Worm (Caenorhabditis elegans): ENCODE measurements around the gene fubl-3.

ce11 chrX:17419813-17420584 is 14.2 kb upstream of the fubl-3 start:
- TF ChIP-seq blmp-1 (tag; optimal IDR thresholded peaks at IDR 0.05): no peak
- no peak for TF ChIP-seq lsy-2 (tag; optimal IDR thresholded peaks at IDR 0.05)
- no peak for TF ChIP-seq bed-3 (GFP tag; optimal IDR thresholded peaks at IDR 0.05)
- no peak for TF ChIP-seq unc-120 (tag; optimal IDR thresholded peaks at IDR 0.05; ENCODE audit: poor library complexity, severe bottlenecking)
